Worm (Caenorhabditis elegans) whole organism, young adult: ENCODE results near the gene ZK892.4.

Experiments
- B0035.1 ChIP-seq: sonication (generic microtip); optimal IDR thresholded peaks from 2 replicates; lab custom pipeline; 2016; ENCODE audit warnings: missing genetic modification characterization, mild to moderate bottlenecking, missing compliant biosample characterization, missing genotype, missing genetic modification reagents
- F33H1.4 ChIP-seq: fragments of 200-800 bp; sonication (Bioruptor generic); IDR thresholded peaks from 2 replicates; pipeline ENCODE4 v1.3.6; 2022; ENCODE audit warnings: missing genetic modification reagents, missing genetic modification characterization, missing compliant biosample characterization
- F52B5.7 ChIP-seq: sonication (generic microtip); optimal IDR thresholded peaks from 2 replicates; lab custom pipeline; 2016; ENCODE audit warnings: mild to moderate bottlenecking, missing genetic modification characterization, missing compliant biosample characterization
- F55B11.4 ChIP-seq: sonication (generic microtip); optimal IDR thresholded peaks from 2 replicates; lab custom pipeline; 2016; ENCODE audit warnings: missing compliant biosample characterization, missing genetic modification characterization, borderline replicate concordance; ENCODE audit not compliant: insufficient read depth
- F57A8.1 ChIP-seq: fragments of 200-800 bp; sonication (Bioruptor generic); optimal IDR thresholded peaks from 2 replicates; lab custom pipeline; 2018; ENCODE audit warnings: mild to moderate bottlenecking, missing genetic modification characterization, moderate library complexity, missing compliant biosample characterization
- K11D2.4 ChIP-seq: fragments of 200-800 bp; sonication (Bioruptor generic); IDR thresholded peaks from 2 replicates; pipeline ENCODE4 v1.3.6; 2022; ENCODE audit warnings: missing genetic modification reagents, missing genetic modification characterization, missing compliant biosample characterization
- K12H6.12 ChIP-seq: fragments of 200-800 bp; sonication (Bioruptor generic); optimal IDR thresholded peaks from 2 replicates; lab custom pipeline; 2018; ENCODE audit warnings: mild to moderate bottlenecking, missing genetic modification characterization, missing compliant biosample characterization
- T26A5.8 ChIP-seq: sonication (generic microtip); optimal IDR thresholded peaks from 2 replicates; lab custom pipeline; 2016; ENCODE audit warnings: missing genetic modification characterization, missing compliant biosample characterization
- Y53F4B.3 ChIP-seq: fragments of 200-800 bp; sonication (Bioruptor generic); IDR thresholded peaks from 2 replicates; pipeline ENCODE4 v1.3.6; 2022; ENCODE audit warnings: missing genetic modification reagents, missing genetic modification characterization, missing compliant biosample characterization
- Y67H2A.10 ChIP-seq: fragments of 200-800 bp; sonication (Bioruptor generic); conservative IDR thresholded peaks from 2 replicates; pipeline ENCODE4 v1.3.6; 2022; ENCODE audit warnings: missing genetic modification reagents, missing genetic modification characterization, missing compliant biosample characterization
- Y95B8A.8 ChIP-seq: fragments of 200-800 bp; sonication (Bioruptor generic); IDR thresholded peaks from 2 replicates; pipeline ENCODE4 v1.3.6; 2022; ENCODE audit warnings: missing genetic modification reagents, missing genetic modification characterization, missing compliant biosample characterization
- akir-1 ChIP-seq: fragments of 200-800 bp; sonication (Bioruptor generic); optimal IDR thresholded peaks from 2 replicates; lab custom pipeline; 2018; ENCODE audit warnings: mild to moderate bottlenecking, missing genetic modification characterization, moderate library complexity, missing compliant biosample characterization
- aptf-3 ChIP-seq: fragments of 200-800 bp; sonication (Bioruptor generic); IDR thresholded peaks from 2 replicates; pipeline ENCODE4 v1.3.6; 2022; ENCODE audit warnings: missing genetic modification characterization, missing compliant biosample characterization
- cebp-1 ChIP-seq, 2 experiments: fragments of 200-800 bp in 1 of 2; sonication (Bioruptor generic) in 1 of 2; sonication (generic microtip) in 1 of 2; IDR thresholded peaks in 1 of 2; optimal IDR thresholded peaks in 1 of 2; 2 replicates each; pipeline versions ENCODE4 v1.3.6 to Lab custom; 2017 to 2022; ENCODE audit warnings: missing compliant biosample characterization in 2 of 2, missing genetic modification characterization in 2 of 2, mild to moderate bottlenecking in 1 of 2, missing genetic modification reagents in 1 of 2, moderate library complexity in 1 of 2
- ceh-40 ChIP-seq: fragments of 200-800 bp; sonication (Bioruptor generic); IDR thresholded peaks from 2 replicates; pipeline ENCODE4 v1.3.6; 2022; ENCODE audit warnings: missing genetic modification characterization, missing compliant biosample characterization
- ceh-58 ChIP-seq: fragments of 200-800 bp; sonication (Bioruptor generic); IDR thresholded peaks from 2 replicates; pipeline ENCODE4 v1.3.6; 2022; ENCODE audit warnings: missing genetic modification characterization, missing compliant biosample characterization
- dox-1 ChIP-seq: fragments of 200-800 bp; sonication (Bioruptor generic); IDR thresholded peaks from 2 replicates; pipeline ENCODE4 v1.3.6; 2022; ENCODE audit warnings: missing genetic modification reagents, missing genetic modification characterization, missing compliant biosample characterization
- efl-1 ChIP-seq: fragments of 150-350 bp; optimal IDR thresholded peaks from 2 replicates; lab custom pipeline; 2014; ENCODE audit warnings: missing biosample characterization, missing genetic modification reagents, missing genetic modification characterization
- egl-18 ChIP-seq: fragments of 200-800 bp; sonication (Bioruptor generic); IDR thresholded peaks from 2 replicates; pipeline ENCODE4 v1.3.6; 2022; ENCODE audit warnings: missing genetic modification reagents, missing genetic modification characterization, missing compliant biosample characterization
- ekl-4 ChIP-seq: fragments of 200-800 bp; sonication (Bioruptor generic); IDR thresholded peaks from 2 replicates; pipeline ENCODE4 v1.3.6; 2022; ENCODE audit warnings: missing genetic modification reagents, missing genetic modification characterization, missing compliant biosample characterization
- gei-17 ChIP-seq: fragments of 200-800 bp; sonication (Bioruptor generic); optimal IDR thresholded peaks from 2 replicates; lab custom pipeline; 2018; ENCODE audit warnings: mild to moderate bottlenecking, missing genetic modification characterization, missing compliant biosample characterization
- hmg-1.2 ChIP-seq: fragments of 200-800 bp; sonication (Bioruptor generic); IDR thresholded peaks from 2 replicates; pipeline ENCODE4 v1.3.6; 2022; ENCODE audit warnings: missing genetic modification reagents, missing genetic modification characterization, missing compliant biosample characterization
- lin-40 ChIP-seq: sonication (generic microtip); optimal IDR thresholded peaks from 2 replicates; lab custom pipeline; 2016; ENCODE audit warnings: missing genetic modification characterization, mild to moderate bottlenecking, missing compliant biosample characterization, missing genotype, missing genetic modification reagents
- lin-54 ChIP-seq: fragments of 200-800 bp; sonication (Bioruptor generic); optimal IDR thresholded peaks from 2 replicates; lab custom pipeline; 2018; ENCODE audit warnings: mild to moderate bottlenecking, missing genetic modification characterization, missing compliant biosample characterization
- madf-8 ChIP-seq: fragments of 200-800 bp; sonication (Bioruptor generic); conservative IDR thresholded peaks from 2 replicates; pipeline ENCODE4 v1.3.6; 2022; ENCODE audit warnings: missing genetic modification reagents, missing genetic modification characterization, missing compliant biosample characterization
- mes-4 ChIP-seq: sonication (generic microtip); optimal IDR thresholded peaks from 2 replicates; lab custom pipeline; 2016; ENCODE audit warnings: missing genotype, missing genetic modification characterization, missing compliant biosample characterization
- nhr-179 ChIP-seq: sonication (generic microtip); optimal IDR thresholded peaks from 2 replicates; lab custom pipeline; 2016; ENCODE audit warnings: mild to moderate bottlenecking, missing genetic modification characterization, missing compliant biosample characterization
- nhr-80 ChIP-seq: sonication (generic microtip); optimal IDR thresholded peaks from 2 replicates; lab custom pipeline; 2016; ENCODE audit warnings: missing genetic modification characterization, missing compliant biosample characterization
- rec-8 ChIP-seq, 2 experiments: sonication (generic microtip); optimal IDR thresholded peaks; 2 replicates each; lab custom pipeline; 2016; ENCODE audit warnings: mild to moderate bottlenecking in 2 of 2, missing genetic modification characterization in 2 of 2, missing genetic modification reagents in 2 of 2, missing genotype in 2 of 2, missing biosample characterization in 1 of 2, missing compliant biosample characterization in 1 of 2, moderate library complexity in 1 of 2
- sdz-38 ChIP-seq: sonication (generic microtip); optimal IDR thresholded peaks from 2 replicates; lab custom pipeline; 2016; ENCODE audit warnings: missing genotype, missing genetic modification characterization, missing compliant biosample characterization
- sea-2 ChIP-seq: fragments of 200-800 bp; sonication (Bioruptor generic); IDR thresholded peaks from 2 replicates; pipeline ENCODE4 v1.3.6; 2022; ENCODE audit warnings: missing genetic modification characterization, missing compliant biosample characterization
- snpc-1.3 ChIP-seq: sonication (generic microtip); optimal IDR thresholded peaks from 2 replicates; lab custom pipeline; 2017; ENCODE audit warnings: missing genetic modification characterization, mild to moderate bottlenecking, missing compliant biosample characterization, antibody characterized with exemption, moderate library complexity, missing genotype, missing genetic modification reagents; ENCODE audit not compliant: insufficient read depth
- somi-1 ChIP-seq: fragments of 200-800 bp; sonication (Bioruptor generic); optimal IDR thresholded peaks from 2 replicates; lab custom pipeline; 2018; ENCODE audit warnings: mild to moderate bottlenecking, missing genetic modification characterization, missing compliant biosample characterization
- unc-62 ChIP-seq: fragments of 150-350 bp; optimal IDR thresholded peaks from 2 replicates; lab custom pipeline; 2014; ENCODE audit warnings: missing biosample characterization, missing genetic modification reagents, missing genetic modification characterization
- zfh-2 ChIP-seq: fragments of 200-800 bp; sonication (Bioruptor generic); conservative IDR thresholded peaks from 2 replicates; pipeline ENCODE4 v1.3.6; 2022; ENCODE audit warnings: missing genetic modification reagents, missing genetic modification characterization, missing compliant biosample characterization
- ztf-26 ChIP-seq: sonication (generic microtip); optimal IDR thresholded peaks from 2 replicates; lab custom pipeline; 2017; ENCODE audit warnings: missing genetic modification characterization, missing compliant biosample characterization
- ztf-6 ChIP-seq: fragments of 200-800 bp; sonication (Bioruptor generic); IDR thresholded peaks from 2 replicates; pipeline ENCODE4 v1.3.6; 2022; ENCODE audit warnings: missing genetic modification reagents, missing genetic modification characterization, missing compliant biosample characterization

Gene ZK892.4

DNA sequence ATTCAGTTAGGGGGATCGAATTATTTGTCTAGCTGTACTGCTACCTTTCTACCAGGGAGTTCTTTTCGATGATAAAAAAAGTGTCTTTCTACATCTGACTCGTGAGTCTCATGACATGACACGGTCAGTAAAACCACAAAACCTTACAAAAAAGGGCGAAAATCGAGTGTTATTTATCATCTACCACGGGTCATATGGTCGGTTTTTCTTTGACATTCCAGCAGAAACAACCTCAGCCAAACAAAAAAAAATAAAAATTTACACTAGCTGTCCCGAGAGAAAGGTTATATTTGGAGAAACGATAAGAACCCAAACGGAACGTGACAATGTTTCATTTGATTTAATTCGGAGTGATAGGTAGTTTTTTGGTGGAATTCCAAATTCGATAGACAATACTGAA lies 13.3 kb downstream of the ZK892.4 start:
- peak; percentile 25 for TF ChIP-seq lin-40
- peak; percentile 78 for TF ChIP-seq K11D2.4 (GFP tag; lab: Robert Waterston, UW)
- peak; percentile 52 for TF ChIP-seq ztf-26 (tag; lab: Kevin White, UChicago)
- no peak for TF ChIP-seq ekl-4 (GFP tag; lab: Robert Waterston, UW)
- peak; percentile 15 for TF ChIP-seq somi-1 (GFP tag; lab: Kevin White, UChicago)
- no peak for TF ChIP-seq ceh-40 (GFP tag; lab: Robert Waterston, UW)
- no peak for TF ChIP-seq cebp-1 (GFP tag; IDR thresholded peaks at IDR 0.05; lab: Robert Waterston, UW)
- TF ChIP-seq cebp-1 (tag; optimal IDR thresholded peaks at IDR 0.05; lab: Kevin White, UChicago), result peak; percentile 49
- no peak for TF ChIP-seq F57A8.1
- TF ChIP-seq nhr-80, result peak; percentile 23
- TF ChIP-seq, all 124 proteins: peak for 6

ce11 chrII:10021749-10022148 lies 15.4 kb downstream of the ZK892.4 start:
- no peak for TF ChIP-seq efl-1
- no peak for TF ChIP-seq mes-4 (tag; lab: Kevin White, UChicago)
- no peak for TF ChIP-seq egl-18 (GFP tag; lab: Robert Waterston, UW)
- no peak for TF ChIP-seq sea-2
- no peak for TF ChIP-seq K12H6.12 (tag; lab: Kevin White, UChicago)
- TF ChIP-seq rec-8 (tag; optimal IDR thresholded peaks at IDR 0.05; lab: Kevin White, UChicago), result no peak
- no peak for TF ChIP-seq gei-17
- TF ChIP-seq nhr-179 (tag; lab: Kevin White, UChicago), result no peak
- no peak for TF ChIP-seq T26A5.8 (tag; lab: Kevin White, UChicago)
- TF ChIP-seq ceh-40 (GFP tag; lab: Robert Waterston, UW), result no peak
- TF ChIP-seq nhr-80, result no peak
- no peak for TF ChIP-seq unc-62

DNA sequence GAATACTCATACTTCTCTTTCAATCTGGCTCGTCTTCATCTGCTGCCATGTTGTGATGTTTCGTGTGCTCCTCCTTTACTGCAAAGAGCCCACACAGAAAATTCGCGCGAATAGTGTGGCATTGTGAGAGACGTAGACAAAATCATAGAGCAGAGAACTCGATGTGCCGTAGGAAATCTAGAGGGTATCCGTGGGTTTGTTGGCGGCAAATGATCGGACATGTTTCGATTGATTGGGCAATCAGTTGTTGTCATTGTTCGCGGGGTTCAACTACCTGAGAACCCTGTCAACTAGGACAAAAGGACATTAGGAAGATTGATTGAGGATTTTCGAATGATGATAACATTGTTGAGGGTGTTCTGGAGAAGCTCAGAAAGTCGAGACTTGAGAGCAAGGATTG lies 18.7 kb downstream of the ZK892.4 start:
- TF ChIP-seq sdz-38 (tag; lab: Kevin White, UChicago) (no peak), dox-1 (GFP tag; lab: Robert Waterston, UW) (no peak), ceh-58 (no peak), Y53F4B.3 (GFP tag; lab: Robert Waterston, UW) (no peak), Y67H2A.10 (no peak), F55B11.4 (tag; lab: Kevin White, UChicago) (no peak), F33H1.4 (GFP tag; lab: Robert Waterston, UW) (no peak), Y95B8A.8 (GFP tag; lab: Robert Waterston, UW) (no peak), mes-4 (tag; lab: Kevin White, UChicago) (no peak), zfh-2 (GFP tag; lab: Robert Waterston, UW) (no peak), aptf-3 (GFP tag; lab: Robert Waterston, UW) (no peak), akir-1 (no peak), madf-8 (GFP tag; lab: Robert Waterston, UW) (no peak), somi-1 (GFP tag; lab: Kevin White, UChicago) (no peak), hmg-1.2 (no peak), lin-54 (GFP tag; lab: Kevin White, UChicago) (no peak), ztf-26 (tag; lab: Kevin White, UChicago) (no peak), nhr-80 (no peak), snpc-1.3 (tag; lab: Kevin White, UChicago) (no peak), F52B5.7 (tag; lab: Kevin White, UChicago) (no peak)

- no peak for TF ChIP-seq ztf-6 (GFP tag; lab: Robert Waterston, UW)
- no peak for TF ChIP-seq B0035.1 (tag; lab: Kevin White, UChicago)
- peak; percentile 33 for TF ChIP-seq nhr-80
- TF ChIP-seq, all 124 proteins: peak for 1
These were observed 21.8 kb downstream of the ZK892.4 start, which contains the start of gene F52H3.6 for ce11 chrII:10028195-10028594. F52H3.6 (minus strand) TSS chrII:10028422.
